Worm (Caenorhabditis elegans) whole organism, L4/young adult: Measurements from ENCODE around the gene C25H3.14.

Experiments
- W03F9.2 ChIP-seq: fragments of 150-350 bp; optimal IDR thresholded peaks from 2 replicates; lab custom pipeline; 2014; ENCODE audit warnings: missing biosample characterization, missing genetic modification characterization
- dao-5 ChIP-seq: sonication (generic microtip); optimal IDR thresholded peaks from 2 replicates; lab custom pipeline; 2016; ENCODE audit warnings: missing genotype, missing genetic modification characterization, moderate library complexity, missing compliant biosample characterization
- him-1 ChIP-seq: sonication (generic microtip); optimal IDR thresholded peaks from 2 replicates; lab custom pipeline; 2016; ENCODE audit warnings: missing genotype, missing genetic modification reagents, missing genetic modification characterization, missing compliant biosample characterization

Gene C25H3.14

ce11 chrII:5694798-5695197 lies at the start of gene C25H3.14:
TSS of gene C25H3.14 (plus strand) at chrII:5695098.
- TF ChIP-seq W03F9.2 (tag; lab: Kevin White, UChicago) (no peak), him-1 (tag; lab: Kevin White, UChicago) (no peak), dao-5 (tag; lab: Kevin White, UChicago) (no peak)

- TF ChIP-seq dao-5 (tag; lab: Kevin White, UChicago) (no peak), W03F9.2 (tag; lab: Kevin White, UChicago) (no peak), him-1 (tag; lab: Kevin White, UChicago) (no peak)
Measured at ce11 chrII:5646942-5647341, 48.0 kb upstream of the C25H3.14 start, which contains the start of gene F59E12.9. TSS of gene F59E12.9 (minus strand) at chrII:5647042.

- TF ChIP-seq dao-5 (tag; lab: Kevin White, UChicago) (no peak), him-1 (tag; lab: Kevin White, UChicago) (no peak), W03F9.2 (tag; lab: Kevin White, UChicago) (no peak)
Measured at ce11 chrII:5648272-5648671, 46.6 kb upstream of the C25H3.14 start, which contains the start of gene ddl-1. TSS of gene ddl-1 (minus strand) at chrII:5648372.

- TF ChIP-seq W03F9.2 (tag; lab: Kevin White, UChicago) (peak; percentile 74), dao-5 (tag; lab: Kevin White, UChicago) (no peak)
Measured at ce11 chrII:5649236-5650004, 45.5 kb upstream of the C25H3.14 start, which contains the start of the genes sam-4, F59E12.17 and zyg-1. TSS of gene sam-4 (minus strand) at chrII:5649286. TSS of gene F59E12.17 (minus strand) at chrII:5649470. TSS of gene zyg-1 (plus strand) at chrII:5649748.

- TF ChIP-seq him-1 (tag; lab: Kevin White, UChicago) (no peak), W03F9.2 (tag; lab: Kevin White, UChicago) (no peak), dao-5 (tag; lab: Kevin White, UChicago) (no peak)
Measured at ce11 chrII:5651426-5651825, 43.5 kb upstream of the C25H3.14 start.

- no peak for TF ChIP-seq dao-5 (tag; lab: Kevin White, UChicago)
- no peak for TF ChIP-seq him-1 (tag; lab: Kevin White, UChicago)
- TF ChIP-seq W03F9.2 (tag; lab: Kevin White, UChicago) = no peak
Measured at ce11 chrII:5652334-5652733, 42.6 kb upstream of the C25H3.14 start, which contains the start of gene bli-2. TSS of gene bli-2 (minus strand) at chrII:5652434.

ce11 chrII:5654215-5654614 lies 40.7 kb upstream of the C25H3.14 start, which contains the start of gene F59E12.1:
TSS of gene F59E12.1 (plus strand) at chrII:5654515.
- TF ChIP-seq W03F9.2 (tag; lab: Kevin White, UChicago) = no peak

- no peak for TF ChIP-seq W03F9.2 (tag; lab: Kevin White, UChicago)
- no peak for TF ChIP-seq dao-5 (tag; lab: Kevin White, UChicago)
- no peak for TF ChIP-seq him-1 (tag; lab: Kevin White, UChicago)
Measured at ce11 chrII:5659675-5660074, 35.2 kb upstream of the C25H3.14 start, which contains the start of gene fut-3. TSS of gene fut-3 (minus strand) at chrII:5659775.

- TF ChIP-seq dao-5 (tag; lab: Kevin White, UChicago) (no peak), W03F9.2 (tag; lab: Kevin White, UChicago) (no peak), him-1 (tag; lab: Kevin White, UChicago) (no peak)
Measured at ce11 chrII:5660155-5660554, 34.7 kb upstream of the C25H3.14 start.

- TF ChIP-seq dao-5 (tag; lab: Kevin White, UChicago) (no peak), W03F9.2 (tag; lab: Kevin White, UChicago) (peak; percentile 33), him-1 (tag; lab: Kevin White, UChicago) (peak; percentile 73)
Measured at ce11 chrII:5660736-5661734, 33.9 kb upstream of the C25H3.14 start, which contains the start of the genes ift-43 and mdt-26. TSS of gene ift-43 (minus strand) at chrII:5660786. TSS of gene mdt-26 (plus strand) at chrII:5661181.

- no peak for TF ChIP-seq W03F9.2 (tag; lab: Kevin White, UChicago)
- TF ChIP-seq him-1 (tag; lab: Kevin White, UChicago) = peak; percentile 84
- peak; percentile 69 for TF ChIP-seq dao-5 (tag; lab: Kevin White, UChicago)
Measured at ce11 chrII:5661735-5662177, 33.1 kb upstream of the C25H3.14 start.

- TF ChIP-seq him-1 (tag; lab: Kevin White, UChicago) = no peak
- no peak for TF ChIP-seq dao-5 (tag; lab: Kevin White, UChicago)
- no peak for TF ChIP-seq W03F9.2 (tag; lab: Kevin White, UChicago)
Measured at ce11 chrII:5663180-5663791, 31.6 kb upstream of the C25H3.14 start.
